Fruit fly (Drosophila melanogaster) whole organism, embryonic: ENCODE data around the gene HINT1.
A peak's percentile ranks its signal among the peaks of the same experiment; 100 is the strongest.

Experiments used
- Antp ChIP-seq: fragments of 200-800 bp; sonication (Bioruptor generic); optimal IDR thresholded peaks from 3 replicates; lab custom pipeline; 2016; ENCODE audit warnings: missing biosample characterization, missing genetic modification characterization
- Awh ChIP-seq: fragments of 200-800 bp; sonication (Bioruptor generic); IDR thresholded peaks from 2 replicates; pipeline ENCODE4, ENCODE4 v1.3.6; 2022; ENCODE audit warnings: missing biosample characterization, missing genetic modification characterization
- CG11247 ChIP-seq: fragments of 200-800 bp; sonication (Bioruptor generic); IDR thresholded peaks from 2 replicates; pipeline ENCODE4 v1.3.6; 2022; ENCODE audit warnings: missing biosample characterization, missing genetic modification characterization
- CG13287 ChIP-seq: fragments of 200-800 bp; sonication (Bioruptor generic); IDR thresholded peaks from 2 replicates; pipeline ENCODE4 v1.3.6; 2022; ENCODE audit warnings: missing biosample characterization, missing genetic modification characterization; ENCODE audit not compliant: partially characterized antibody
- CG14667 ChIP-seq: fragments of 200-800 bp; sonication (Bioruptor generic); IDR thresholded peaks from 2 replicates; pipeline ENCODE4 v1.3.6; 2022; ENCODE audit warnings: missing biosample characterization, missing genetic modification characterization
- CG17361 ChIP-seq: fragments of 200-800 bp; sonication (Bioruptor generic); IDR thresholded peaks from 3 replicates; pipeline ENCODE4 v1.3.6; 2022; ENCODE audit warnings: missing biosample characterization, missing genetic modification characterization
- CG17385 ChIP-seq: fragments of 200-800 bp; sonication (Bioruptor generic); optimal IDR thresholded peaks from 3 replicates; lab custom pipeline; 2018; ENCODE audit warnings: missing biosample characterization, mild to moderate bottlenecking, missing genetic modification characterization
- CG31388 ChIP-seq: fragments of 200-800 bp; sonication (Bioruptor generic); optimal IDR thresholded peaks from 2 replicates; lab custom pipeline; 2016; ENCODE audit warnings: missing biosample characterization, missing genetic modification characterization
- CG3163 ChIP-seq: fragments of 200-800 bp; sonication (Bioruptor generic); optimal IDR thresholded peaks from 3 replicates; lab custom pipeline; 2016; ENCODE audit warnings: missing biosample characterization, missing genetic modification characterization
- CG7271 ChIP-seq: fragments of 200-800 bp; sonication (Bioruptor generic); optimal IDR thresholded peaks from 2 replicates; lab custom pipeline; 2018; ENCODE audit warnings: missing biosample characterization, mild to moderate bottlenecking, missing genetic modification characterization, moderate library complexity
- CG7786 ChIP-seq: fragments of 200-800 bp; sonication (Bioruptor generic); optimal IDR thresholded peaks from 2 replicates; lab custom pipeline; 2016; ENCODE audit warnings: missing biosample characterization, missing genetic modification characterization
- CG8478 ChIP-seq: fragments of >200 bp; optimal IDR thresholded peaks from 2 replicates; lab custom pipeline; 2018
- CG8944 ChIP-seq: fragments of 200-800 bp; sonication (Bioruptor generic); optimal IDR thresholded peaks from 3 replicates; lab custom pipeline; 2016; ENCODE audit warnings: missing biosample characterization, missing genetic modification characterization
- CG9437 ChIP-seq: fragments of 200-800 bp; sonication (Bioruptor generic); optimal IDR thresholded peaks from 2 replicates; lab custom pipeline; 2018; ENCODE audit warnings: missing biosample characterization, mild to moderate bottlenecking, missing genetic modification characterization
- CG9797 ChIP-seq: fragments of 200-800 bp; sonication (Bioruptor generic); optimal IDR thresholded peaks from 3 replicates; lab custom pipeline; 2018; ENCODE audit warnings: missing biosample characterization, mild to moderate bottlenecking, missing genetic modification characterization
- CTCF ChIP-seq: fragments of 200-800 bp; sonication (Bioruptor generic); optimal IDR thresholded peaks from 2 replicates; lab custom pipeline; 2017; ENCODE audit warnings: missing biosample characterization, mild to moderate bottlenecking, missing genetic modification characterization, moderate library complexity
- Chrac-16 ChIP-seq: fragments of 200-800 bp; sonication (Bioruptor generic); optimal IDR thresholded peaks from 3 replicates; lab custom pipeline; 2016; ENCODE audit warnings: missing biosample characterization, missing genetic modification characterization
- D ChIP-seq, 2 experiments: fragments of 200-800 bp in 1 of 2; fragments of >200 bp in 1 of 2; sonication (Bioruptor generic) in 1 of 2; optimal IDR thresholded peaks; 2 replicates in 1 of 2; 3 replicates in 1 of 2; lab custom pipeline; 2017; ENCODE audit warnings: mild to moderate bottlenecking in 1 of 2, missing biosample characterization in 1 of 2, missing genetic modification characterization in 1 of 2, missing genetic modification reagents in 1 of 2
- Dad ChIP-seq: fragments of 200-800 bp; sonication (Bioruptor generic); optimal IDR thresholded peaks from 3 replicates; lab custom pipeline; 2016; ENCODE audit warnings: missing biosample characterization, missing genetic modification characterization
- Doc2 ChIP-seq: fragments of 200-800 bp; sonication (Bioruptor generic); IDR thresholded peaks from 2 replicates; pipeline ENCODE4 v1.3.6; 2022; ENCODE audit warnings: missing biosample characterization, missing genetic modification characterization
- HHEX ChIP-seq: fragments of 200-800 bp; sonication (Bioruptor generic); optimal IDR thresholded peaks from 3 replicates; lab custom pipeline; 2017; ENCODE audit warnings: missing biosample characterization, mild to moderate bottlenecking, missing genetic modification characterization, missing genetic modification reagents
- HmgZ ChIP-seq: fragments of 200-800 bp; sonication (Bioruptor generic); optimal IDR thresholded peaks from 2 replicates; lab custom pipeline; 2018; ENCODE audit warnings: missing biosample characterization, mild to moderate bottlenecking, missing genetic modification characterization
- Hr3 ChIP-seq: fragments of 200-800 bp; sonication (Bioruptor generic); optimal IDR thresholded peaks from 3 replicates; lab custom pipeline; 2016; ENCODE audit warnings: missing biosample characterization, missing genetic modification characterization
- MESR4 ChIP-seq: fragments of 200-800 bp; sonication (Bioruptor generic); optimal IDR thresholded peaks from 2 replicates; lab custom pipeline; 2018; ENCODE audit warnings: missing biosample characterization, mild to moderate bottlenecking, missing genetic modification characterization, moderate library complexity
- NC2α ChIP-seq: fragments of 200-800 bp; sonication (Bioruptor generic); optimal IDR thresholded peaks from 2 replicates; lab custom pipeline; 2016; ENCODE audit warnings: missing biosample characterization, missing genetic modification characterization
- NfI ChIP-seq: fragments of 200-800 bp; sonication (Bioruptor generic); optimal IDR thresholded peaks from 3 replicates; lab custom pipeline; 2018; ENCODE audit warnings: missing biosample characterization, mild to moderate bottlenecking, missing genetic modification characterization, moderate library complexity
- Sin3A ChIP-seq: fragments of >200 bp; optimal IDR thresholded peaks from 2 replicates; lab custom pipeline; 2018
- ara ChIP-seq: fragments of 200-800 bp; sonication (Bioruptor generic); IDR thresholded peaks from 2 replicates; pipeline ENCODE4 v1.3.6; 2022; ENCODE audit warnings: missing biosample characterization, missing genetic modification characterization
- ash1 ChIP-seq: fragments of 200-800 bp; sonication (Bioruptor generic); optimal IDR thresholded peaks from 2 replicates; lab custom pipeline; 2018; ENCODE audit warnings: missing biosample characterization, mild to moderate bottlenecking, missing genetic modification characterization
- cato ChIP-seq: fragments of 200-800 bp; sonication (Bioruptor generic); optimal IDR thresholded peaks from 2 replicates; lab custom pipeline; 2016; ENCODE audit warnings: missing biosample characterization, missing genetic modification characterization, borderline replicate concordance
- crol ChIP-seq: fragments of 200-800 bp; sonication (Bioruptor generic); IDR thresholded peaks from 2 replicates; pipeline ENCODE4 v1.3.6; 2022; ENCODE audit warnings: missing biosample characterization, missing genetic modification characterization
- dysf ChIP-seq: fragments of 200-800 bp; sonication (Bioruptor generic); IDR thresholded peaks from 3 replicates; pipeline ENCODE4 v1.3.6; 2022; ENCODE audit warnings: missing biosample characterization, missing genetic modification characterization
- ewg ChIP-seq: fragments of 200-800 bp; sonication (Bioruptor generic); optimal IDR thresholded peaks from 3 replicates; lab custom pipeline; 2017; ENCODE audit warnings: mild to moderate bottlenecking, missing biosample characterization, missing genetic modification reagents, missing genetic modification characterization
- eyg ChIP-seq: fragments of 200-800 bp; sonication (Bioruptor generic); optimal IDR thresholded peaks from 3 replicates; lab custom pipeline; 2016; ENCODE audit warnings: missing biosample characterization, missing genetic modification characterization
- inv ChIP-seq: fragments of 200-800 bp; sonication (Bioruptor generic); IDR thresholded peaks from 2 replicates; pipeline ENCODE4 v1.3.6; 2022; ENCODE audit warnings: missing biosample characterization, missing genetic modification characterization; ENCODE audit not compliant: partially characterized antibody
- kah ChIP-seq: fragments of 200-800 bp; sonication (Bioruptor generic); optimal IDR thresholded peaks from 2 replicates; lab custom pipeline; 2018; ENCODE audit warnings: missing biosample characterization, mild to moderate bottlenecking, missing genetic modification characterization
- ken ChIP-seq: fragments of 200-800 bp; sonication (Bioruptor generic); IDR thresholded peaks from 3 replicates; pipeline ENCODE4 v1.3.6; 2022; ENCODE audit warnings: missing biosample characterization, missing genetic modification characterization
- kni ChIP-seq: fragments of 200-800 bp; sonication (Bioruptor generic); optimal IDR thresholded peaks from 3 replicates; lab custom pipeline; 2017; ENCODE audit warnings: mild to moderate bottlenecking, missing biosample characterization, missing genetic modification reagents, missing genetic modification characterization
- lilli ChIP-seq: fragments of 200-800 bp; sonication (Bioruptor generic); optimal IDR thresholded peaks from 3 replicates; lab custom pipeline; 2016; ENCODE audit warnings: missing biosample characterization, missing genetic modification characterization
- org-1 ChIP-seq: fragments of 200-800 bp; sonication (Bioruptor generic); optimal IDR thresholded peaks from 2 replicates; lab custom pipeline; 2017; ENCODE audit warnings: missing biosample characterization, missing genetic modification characterization
- rib ChIP-seq: fragments of 200-800 bp; sonication (Bioruptor generic); IDR thresholded peaks from 2 replicates; pipeline ENCODE4 v1.3.6; 2022; ENCODE audit warnings: missing biosample characterization, missing genetic modification characterization
- sc ChIP-seq, 3 experiments: fragments of >200 bp in 2 of 3; fragments of 200-800 bp in 1 of 3; sonication (Bioruptor generic) in 1 of 3; optimal IDR thresholded peaks; 2 replicates in 2 of 3; 3 replicates in 1 of 3; lab custom pipeline; 2017; ENCODE audit warnings: mild to moderate bottlenecking in 1 of 3, missing biosample characterization in 1 of 3, missing genetic modification characterization in 1 of 3, missing genetic modification reagents in 1 of 3
- sd ChIP-seq: fragments of 200-800 bp; sonication (Bioruptor generic); optimal IDR thresholded peaks from 3 replicates; lab custom pipeline; 2018; ENCODE audit warnings: missing biosample characterization, mild to moderate bottlenecking, missing genetic modification characterization, moderate library complexity
- seq ChIP-seq: fragments of 200-800 bp; sonication (Bioruptor generic); IDR thresholded peaks from 2 replicates; pipeline ENCODE4 v1.3.6; 2022; ENCODE audit warnings: missing biosample characterization, missing genetic modification characterization
- sr ChIP-seq: fragments of 200-800 bp; sonication (Bioruptor generic); IDR thresholded peaks from 3 replicates; pipeline ENCODE4 v1.3.6; 2022; ENCODE audit warnings: missing biosample characterization, missing genetic modification characterization
- twi ChIP-seq: fragments of 200-800 bp; optimal IDR thresholded peaks from 2 replicates; lab custom pipeline; 2019; ENCODE audit warnings: missing biosample characterization, mild to moderate bottlenecking, missing genetic modification characterization, moderate library complexity
- unpg ChIP-seq: fragments of 200-800 bp; sonication (Bioruptor generic); optimal IDR thresholded peaks from 3 replicates; lab custom pipeline; 2018; ENCODE audit warnings: missing biosample characterization, mild to moderate bottlenecking, missing genetic modification characterization, moderate library complexity
- wek ChIP-seq: fragments of 200-800 bp; sonication (Bioruptor generic); optimal IDR thresholded peaks from 3 replicates; lab custom pipeline; 2018; ENCODE audit warnings: missing biosample characterization, mild to moderate bottlenecking, missing genetic modification characterization, moderate library complexity
- zf30C ChIP-seq: fragments of 200-800 bp; sonication (Bioruptor generic); optimal IDR thresholded peaks from 3 replicates; lab custom pipeline; 2018; ENCODE audit warnings: missing biosample characterization, mild to moderate bottlenecking, missing genetic modification characterization

HINT1 gene

dm6 chr2L:2752460-2753411 is 17.2 kb upstream of the HINT1 start, which contains the start of gene Pgk (continued):
- no peak for TF ChIP-seq ash1 (GFP tag; lab: Kevin White, UChicago)
- no peak for TF ChIP-seq sr (GFP tag; lab: Robert Waterston, UW)
- TF ChIP-seq sd: peak; percentile 31
- TF ChIP-seq Chrac-16 (GFP tag; lab: Kevin White, UChicago): no peak
- TF ChIP-seq cato (GFP tag; lab: Kevin White, UChicago): no peak
- TF ChIP-seq dysf (GFP tag; lab: Robert Waterston, UW): no peak
- TF ChIP-seq ewg (GFP tag; lab: Kevin White, UChicago): peak; percentile 87
- TF ChIP-seq unpg (GFP tag; lab: Kevin White, UChicago): peak; percentile 51
- TF ChIP-seq kah (GFP tag; lab: Kevin White, UChicago): peak; percentile 39
- no peak for TF ChIP-seq rib
- peak; percentile 58 for TF ChIP-seq HmgZ (tag; lab: Kevin White, UChicago)
- TF ChIP-seq NfI (GFP tag; lab: Kevin White, UChicago): peak; percentile 3
- TF ChIP-seq CG17385 (GFP tag; lab: Kevin White, UChicago): peak; percentile 100
- TF ChIP-seq CG11247 (GFP tag; lab: Robert Waterston, UW): no peak
- TF ChIP-seq Doc2 (GFP tag; lab: Robert Waterston, UW): no peak
- peak; percentile 24 for TF ChIP-seq CG3163 (GFP tag; lab: Kevin White, UChicago)
- TF ChIP-seq Hr3 (GFP tag; lab: Kevin White, UChicago): no peak
- no peak for TF ChIP-seq Sin3A (lab: Kevin White, UChicago)
- peak; percentile 53 for TF ChIP-seq Antp (GFP tag; lab: Kevin White, UChicago)
- no peak for TF ChIP-seq CG31388 (GFP tag; lab: Kevin White, UChicago)
- TF ChIP-seq CG8478 (lab: Kevin White, UChicago): no peak
- TF ChIP-seq wek (GFP tag; lab: Kevin White, UChicago): peak; percentile 16
- TF ChIP-seq MESR4 (GFP tag; lab: Kevin White, UChicago): peak; percentile 39
- no peak for TF ChIP-seq ara (GFP tag; lab: Robert Waterston, UW)
- no peak for TF ChIP-seq sc (optimal IDR thresholded peaks at IDR 0.05; lab: Kevin White, UChicago)
- TF ChIP-seq sc (GFP tag; optimal IDR thresholded peaks at IDR 0.05; lab: Kevin White, UChicago): peak; percentile 33
- no peak for TF ChIP-seq CG7786 (GFP tag; lab: Kevin White, UChicago)
- peak; percentile 100 for TF ChIP-seq zf30C (GFP tag; lab: Kevin White, UChicago)
- TF ChIP-seq Dad (GFP tag; lab: Kevin White, UChicago): peak; percentile 44
- TF ChIP-seq kni (GFP tag; lab: Kevin White, UChicago): no peak
- peak; percentile 73 for TF ChIP-seq lilli
- no peak for TF ChIP-seq CG7271 (tag; lab: Kevin White, UChicago)
- TF ChIP-seq org-1: peak; percentile 20
- no peak for TF ChIP-seq CG9797 (GFP tag; lab: Kevin White, UChicago)
- TF ChIP-seq CTCF (GFP tag; lab: Kevin White, UChicago): peak; percentile 44
- no peak for TF ChIP-seq twi
- TF ChIP-seq CG9437 (GFP tag; lab: Kevin White, UChicago): peak; percentile 30
- no peak for TF ChIP-seq CG13287 (GFP tag; lab: Robert Waterston, UW)
- TF ChIP-seq CG14667: no peak
- TF ChIP-seq NC2α (GFP tag; lab: Kevin White, UChicago): peak; percentile 78
- TF ChIP-seq crol: no peak
- TF ChIP-seq CG17361 (GFP tag; lab: Robert Waterston, UW): no peak
- TF ChIP-seq HHEX (GFP tag; lab: Kevin White, UChicago): peak; percentile 55
- no peak for TF ChIP-seq seq (GFP tag; lab: Robert Waterston, UW)
- TF ChIP-seq inv (GFP tag; lab: Robert Waterston, UW): no peak
- TF ChIP-seq Awh: no peak
- TF ChIP-seq D (optimal IDR thresholded peaks at IDR 0.05; lab: Kevin White, UChicago): peak; percentile 81
- peak; percentile 23 for TF ChIP-seq D (GFP tag; optimal IDR thresholded peaks at IDR 0.05; lab: Kevin White, UChicago)
- no peak for TF ChIP-seq ken (GFP tag; lab: Robert Waterston, UW)
- TF ChIP-seq eyg: peak; percentile 28
- TF ChIP-seq CG8944 (GFP tag; lab: Kevin White, UChicago): peak; percentile 17
